Fruit fly (Drosophila melanogaster) whole organism, prepupa: Measurements from ENCODE around the gene Tsp97E.

Source experiments
- Blimp-1 ChIP-seq: fragments of 200-800 bp; sonication (Bioruptor generic); optimal IDR thresholded peaks from 3 replicates; lab custom pipeline; 2017; ENCODE audit warnings: missing biosample characterization, missing genetic modification characterization, mild to moderate bottlenecking, moderate library complexity, missing genetic modification reagents
- CG10669 ChIP-seq: fragments of 200-800 bp; sonication (Bioruptor generic); optimal IDR thresholded peaks from 3 replicates; lab custom pipeline; 2018; ENCODE audit warnings: missing biosample characterization, mild to moderate bottlenecking, missing genetic modification characterization, moderate library complexity
- CG11294 ChIP-seq: fragments of 200-800 bp; sonication (Bioruptor generic); IDR thresholded peaks from 2 replicates; pipeline ENCODE4 v1.3.6; 2022; ENCODE audit warnings: missing biosample characterization, missing genetic modification characterization
- CG11762 ChIP-seq: fragments of 200-800 bp; sonication (Bioruptor generic); optimal IDR thresholded peaks from 3 replicates; lab custom pipeline; 2016; ENCODE audit warnings: missing biosample characterization, missing genetic modification characterization; ENCODE audit not compliant: insufficient read depth
- CG11902 ChIP-seq: fragments of 200-800 bp; sonication (Bioruptor generic); optimal IDR thresholded peaks from 3 replicates; lab custom pipeline; 2016; ENCODE audit warnings: missing biosample characterization, missing genetic modification characterization
- CG15336 ChIP-seq: fragments of 200-800 bp; sonication (Bioruptor generic); IDR thresholded peaks from 2 replicates; pipeline ENCODE4 v1.3.6; 2022; ENCODE audit warnings: missing biosample characterization, missing genetic modification characterization
- CG1621 ChIP-seq: fragments of 200-800 bp; sonication (Bioruptor generic); optimal IDR thresholded peaks from 3 replicates; lab custom pipeline; 2018; ENCODE audit warnings: missing biosample characterization, mild to moderate bottlenecking, missing genetic modification characterization
- CG16779 ChIP-seq: fragments of 200-800 bp; sonication (Bioruptor generic); optimal IDR thresholded peaks from 3 replicates; lab custom pipeline; 2017; ENCODE audit warnings: missing biosample characterization, mild to moderate bottlenecking, missing genetic modification characterization
- CG3032 ChIP-seq: fragments of 200-800 bp; optimal IDR thresholded peaks from 2 replicates; lab custom pipeline; 2019; ENCODE audit warnings: missing biosample characterization, mild to moderate bottlenecking, missing genetic modification characterization, moderate library complexity
- CG32006 ChIP-seq: fragments of 200-800 bp; sonication (Bioruptor generic); optimal IDR thresholded peaks from 3 replicates; lab custom pipeline; 2017; ENCODE audit warnings: missing biosample characterization, mild to moderate bottlenecking, missing genetic modification characterization
- CG34406 ChIP-seq: fragments of 200-800 bp; sonication (Bioruptor generic); optimal IDR thresholded peaks from 3 replicates; lab custom pipeline; 2016; ENCODE audit warnings: missing biosample characterization, missing genetic modification characterization
- CG3919 ChIP-seq: fragments of 200-800 bp; sonication (Bioruptor generic); optimal IDR thresholded peaks from 3 replicates; lab custom pipeline; 2016; ENCODE audit warnings: missing biosample characterization, missing genetic modification characterization
- CG4318 ChIP-seq: fragments of 200-800 bp; sonication (Bioruptor generic); optimal IDR thresholded peaks from 3 replicates; lab custom pipeline; 2017; ENCODE audit warnings: missing biosample characterization, mild to moderate bottlenecking, missing genetic modification characterization
- CG6276 ChIP-seq: fragments of 200-800 bp; sonication (Bioruptor generic); optimal IDR thresholded peaks from 2 replicates; lab custom pipeline; 2017; ENCODE audit warnings: missing biosample characterization, mild to moderate bottlenecking, missing genetic modification characterization
- CG6792 ChIP-seq: fragments of 200-800 bp; sonication (Bioruptor generic); optimal IDR thresholded peaks from 3 replicates; lab custom pipeline; 2016; ENCODE audit warnings: missing biosample characterization, missing genetic modification characterization
- CG6808 ChIP-seq: fragments of 200-800 bp; sonication (Bioruptor generic); optimal IDR thresholded peaks from 3 replicates; lab custom pipeline; 2017; ENCODE audit warnings: missing biosample characterization, missing genetic modification characterization, mild to moderate bottlenecking, moderate library complexity, missing genetic modification reagents
- CG6854 ChIP-seq: fragments of 200-800 bp; sonication (Bioruptor generic); optimal IDR thresholded peaks from 2 replicates; lab custom pipeline; 2017; ENCODE audit warnings: missing biosample characterization, mild to moderate bottlenecking, missing genetic modification characterization
- CG7368 ChIP-seq: fragments of 200-800 bp; sonication (Bioruptor generic); optimal IDR thresholded peaks from 3 replicates; lab custom pipeline; 2016; ENCODE audit warnings: missing biosample characterization, missing genetic modification characterization
- CG8119 ChIP-seq: fragments of 200-800 bp; sonication (Bioruptor generic); IDR thresholded peaks from 3 replicates; pipeline ENCODE4 v1.3.6; 2022; ENCODE audit warnings: missing biosample characterization, missing genetic modification characterization
- CG8319 ChIP-seq: fragments of 200-800 bp; sonication (Bioruptor generic); optimal IDR thresholded peaks from 3 replicates; lab custom pipeline; 2016; ENCODE audit warnings: missing biosample characterization, missing genetic modification characterization
- CG8632 ChIP-seq: fragments of 200-800 bp; sonication (Bioruptor generic); optimal IDR thresholded peaks from 3 replicates; lab custom pipeline; 2016; ENCODE audit warnings: missing biosample characterization, missing genetic modification characterization
- CG9139 ChIP-seq: fragments of 200-800 bp; sonication (Bioruptor generic); optimal IDR thresholded peaks from 3 replicates; lab custom pipeline; 2017; ENCODE audit warnings: missing biosample characterization, mild to moderate bottlenecking, missing genetic modification characterization
- Eip75B ChIP-seq: fragments of 200-800 bp; sonication (Bioruptor generic); optimal IDR thresholded peaks from 3 replicates; lab custom pipeline; 2016; ENCODE audit warnings: missing biosample characterization, missing genetic modification characterization
- Eip78C ChIP-seq: fragments of 200-800 bp; sonication (Bioruptor generic); peaks from one replicate; lab custom pipeline; 2016; ENCODE audit warnings: missing biosample characterization, missing genetic modification characterization
- Eip93F ChIP-seq: fragments of 200-800 bp; sonication (Bioruptor generic); optimal IDR thresholded peaks from 2 replicates; lab custom pipeline; 2016; ENCODE audit warnings: missing biosample characterization, mild to moderate bottlenecking, missing genetic modification characterization
- Ets21C ChIP-seq: fragments of 200-800 bp; sonication (Bioruptor generic); optimal IDR thresholded peaks from 3 replicates; lab custom pipeline; 2016; ENCODE audit warnings: missing biosample characterization, missing genetic modification characterization
- Gug ChIP-seq: fragments of 200-800 bp; sonication (Bioruptor generic); IDR thresholded peaks from 2 replicates; pipeline ENCODE4 v1.3.6; 2022; ENCODE audit warnings: missing biosample characterization, missing genetic modification characterization
- Hr39 ChIP-seq: fragments of 200-800 bp; sonication (Bioruptor generic); optimal IDR thresholded peaks from 2 replicates; lab custom pipeline; 2016; ENCODE audit warnings: missing biosample characterization, missing genetic modification characterization
- Lpt ChIP-seq: fragments of 200-800 bp; sonication (Bioruptor generic); optimal IDR thresholded peaks from 3 replicates; lab custom pipeline; 2016; ENCODE audit warnings: missing biosample characterization, missing genetic modification characterization
- Smox ChIP-seq: fragments of 200-800 bp; sonication (Bioruptor generic); optimal IDR thresholded peaks from 3 replicates; lab custom pipeline; 2016; ENCODE audit warnings: missing biosample characterization, missing genetic modification characterization
- Sox102F ChIP-seq: fragments of 200-800 bp; sonication (Bioruptor generic); optimal IDR thresholded peaks from 2 replicates; lab custom pipeline; 2016; ENCODE audit warnings: missing biosample characterization, mild to moderate bottlenecking, missing genetic modification characterization
- Sox14 ChIP-seq: fragments of 200-800 bp; sonication (Bioruptor generic); optimal IDR thresholded peaks from 3 replicates; lab custom pipeline; 2016; ENCODE audit warnings: missing biosample characterization, missing genetic modification characterization
- acj6 ChIP-seq: fragments of 200-800 bp; sonication (Bioruptor generic); optimal IDR thresholded peaks from 3 replicates; lab custom pipeline; 2016; ENCODE audit warnings: missing biosample characterization, missing genetic modification characterization
- cyc ChIP-seq: fragments of 200-800 bp; sonication (Bioruptor generic); optimal IDR thresholded peaks from 3 replicates; lab custom pipeline; 2016; ENCODE audit warnings: missing biosample characterization, missing genetic modification characterization
- dac ChIP-seq: fragments of 200-800 bp; sonication (Bioruptor generic); optimal IDR thresholded peaks from 2 replicates; lab custom pipeline; 2017; ENCODE audit warnings: missing biosample characterization, mild to moderate bottlenecking, missing genetic modification characterization
- dsx ChIP-seq: fragments of 200-800 bp; optimal IDR thresholded peaks from 3 replicates; lab custom pipeline; 2019; ENCODE audit warnings: missing biosample characterization, mild to moderate bottlenecking, missing genetic modification characterization, moderate library complexity; ENCODE audit not compliant: poor library complexity, severe bottlenecking
- eg ChIP-seq: fragments of 200-800 bp; sonication (Bioruptor generic); IDR thresholded peaks from 3 replicates; pipeline ENCODE4 v1.3.6; 2022; ENCODE audit warnings: missing biosample characterization, missing genetic modification characterization
- esn ChIP-seq: fragments of 200-800 bp; sonication (Bioruptor generic); optimal IDR thresholded peaks from 2 replicates; lab custom pipeline; 2016; ENCODE audit warnings: missing biosample characterization, mild to moderate bottlenecking, missing genetic modification characterization, moderate library complexity
- fd59A ChIP-seq: fragments of 200-800 bp; sonication (Bioruptor generic); optimal IDR thresholded peaks from 2 replicates; lab custom pipeline; 2017; ENCODE audit warnings: missing biosample characterization, mild to moderate bottlenecking, missing genetic modification characterization, missing genetic modification reagents
- fd85E ChIP-seq: fragments of 200-800 bp; sonication (Bioruptor generic); optimal IDR thresholded peaks from 3 replicates; lab custom pipeline; 2016; ENCODE audit warnings: missing biosample characterization, missing genetic modification characterization
- fkh ChIP-seq: fragments of 200-800 bp; sonication (Bioruptor generic); optimal IDR thresholded peaks from 3 replicates; lab custom pipeline; 2017; ENCODE audit warnings: missing biosample characterization, mild to moderate bottlenecking, missing genetic modification characterization, moderate library complexity
- lz ChIP-seq: fragments of 200-800 bp; sonication (Bioruptor generic); optimal IDR thresholded peaks from 3 replicates; lab custom pipeline; 2016; ENCODE audit warnings: missing biosample characterization, missing genetic modification characterization
- net ChIP-seq: fragments of 200-800 bp; sonication (Bioruptor generic); optimal IDR thresholded peaks from 3 replicates; lab custom pipeline; 2016; ENCODE audit warnings: missing biosample characterization, missing genetic modification characterization
- pdm3 ChIP-seq: fragments of 200-800 bp; sonication (Bioruptor generic); optimal IDR thresholded peaks from 3 replicates; lab custom pipeline; 2016; ENCODE audit warnings: missing biosample characterization, missing genetic modification characterization
- salr ChIP-seq, 2 experiments: fragments of 200-800 bp; sonication (Bioruptor generic); optimal IDR thresholded peaks; 3 replicates each; lab custom pipeline; 2016 to 2018; ENCODE audit warnings: missing biosample characterization in 2 of 2, missing genetic modification characterization in 2 of 2, mild to moderate bottlenecking in 1 of 2
- ss ChIP-seq, 2 experiments: fragments of 200-800 bp; sonication (Bioruptor generic); optimal IDR thresholded peaks; 2 replicates in 1 of 2; 3 replicates in 1 of 2; lab custom pipeline; 2017 to 2018; ENCODE audit warnings: mild to moderate bottlenecking in 2 of 2, missing biosample characterization in 2 of 2, missing genetic modification characterization in 2 of 2, moderate library complexity in 1 of 2
- svp ChIP-seq: fragments of 200-800 bp; sonication (Bioruptor generic); peaks from one replicate; lab custom pipeline; 2016; ENCODE audit warnings: missing biosample characterization, missing genetic modification characterization
- topi ChIP-seq: fragments of 200-800 bp; sonication (Bioruptor generic); optimal IDR thresholded peaks from 3 replicates; lab custom pipeline; 2016; ENCODE audit warnings: missing biosample characterization, missing genetic modification characterization
- vri ChIP-seq: fragments of 200-800 bp; sonication (Bioruptor generic); optimal IDR thresholded peaks from 3 replicates; lab custom pipeline; 2016; ENCODE audit warnings: missing biosample characterization, mild to moderate bottlenecking, missing genetic modification characterization

Gene Tsp97E

DNA sequence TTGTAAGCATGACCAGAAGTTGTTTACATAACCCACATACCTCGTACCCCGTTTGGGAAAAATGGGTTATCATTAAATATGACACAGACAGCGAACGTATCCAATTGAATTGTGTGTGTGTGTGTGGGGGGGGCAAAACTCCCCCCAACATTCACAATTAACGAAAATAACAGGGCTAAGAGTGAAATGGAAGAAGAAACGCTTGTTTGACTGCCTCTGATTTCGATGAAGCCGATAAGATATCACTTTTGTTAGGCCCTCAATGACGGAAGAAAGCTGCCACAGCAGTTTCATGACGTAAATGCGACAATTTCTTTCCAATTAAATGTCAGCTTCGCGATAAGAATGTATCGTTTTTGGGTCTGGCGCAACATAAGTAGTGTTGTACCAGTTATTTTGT, 30.7 kb downstream of the Tsp97E start:
- no peak for TF ChIP-seq CG16779 (tag; lab: Kevin White, UChicago)
- peak; percentile 42 for TF ChIP-seq Eip78C (GFP tag; lab: Kevin White, UChicago)
- peak; percentile 23 for TF ChIP-seq CG6854
- peak; percentile 46 for TF ChIP-seq fkh (GFP tag; lab: Kevin White, UChicago)

DNA sequence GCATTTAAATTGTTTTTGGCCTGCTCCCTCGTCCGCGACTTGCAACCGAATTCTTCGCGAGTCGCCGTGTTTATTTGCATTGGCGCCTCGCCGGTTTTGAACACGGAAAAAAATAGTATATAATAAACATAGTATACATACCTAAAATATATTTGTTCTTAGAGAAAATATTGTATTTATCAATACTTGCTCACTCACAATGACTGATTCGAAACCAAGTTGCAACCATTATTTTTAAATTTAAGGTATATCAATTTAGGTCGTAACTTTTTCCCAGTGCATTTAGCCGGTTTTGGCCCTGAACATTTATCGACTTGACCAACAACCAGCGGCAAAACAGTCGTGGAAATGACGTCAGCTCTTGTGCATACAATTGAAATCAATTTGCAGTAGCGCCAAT, 36.2 kb downstream of the Tsp97E start:
- peak; percentile 93 for TF ChIP-seq esn (GFP tag; lab: Kevin White, UChicago)
- peak; percentile 85 for TF ChIP-seq Sox14
- peak; percentile 73 for TF ChIP-seq CG11902
- TF ChIP-seq acj6 (GFP tag; lab: Kevin White, UChicago) = peak; percentile 92
- no peak for TF ChIP-seq fkh (GFP tag; lab: Kevin White, UChicago)
- TF ChIP-seq Ets21C = peak; percentile 63
- peak; percentile 79 for TF ChIP-seq CG10669
- TF ChIP-seq CG6792 (GFP tag; lab: Kevin White, UChicago) = peak; percentile 87
- TF ChIP-seq CG32006 = peak; percentile 94
- TF ChIP-seq fd85E (GFP tag; lab: Kevin White, UChicago) = peak; percentile 58
- TF ChIP-seq CG16779 (tag; lab: Kevin White, UChicago) = peak; percentile 53
- peak; percentile 96 for TF ChIP-seq CG34406
- peak; percentile 75 for TF ChIP-seq dac (GFP tag; lab: Kevin White, UChicago)
- TF ChIP-seq CG6854 = peak; percentile 91
- peak; percentile 84 for TF ChIP-seq Hr39 (GFP tag; lab: Kevin White, UChicago)
- TF ChIP-seq CG11762 (GFP tag; lab: Kevin White, UChicago) = peak; percentile 71
- TF ChIP-seq fd59A = peak; percentile 81
- peak; percentile 84 for TF ChIP-seq dsx
- peak; percentile 77 for TF ChIP-seq CG11294
- peak; percentile 93 for TF ChIP-seq eg (GFP tag; lab: Robert Waterston, UW)
- TF ChIP-seq CG6808 = peak; percentile 79
- TF ChIP-seq Sox102F (GFP tag; lab: Kevin White, UChicago) = peak; percentile 94
- TF ChIP-seq Gug = peak; percentile 84
- peak; percentile 83 for TF ChIP-seq CG8319 (GFP tag; lab: Kevin White, UChicago)
- peak; percentile 79 for TF ChIP-seq cyc
- TF ChIP-seq topi (GFP tag; lab: Kevin White, UChicago) = peak; percentile 87
- peak; percentile 85 for TF ChIP-seq CG7368
- peak; percentile 82 for TF ChIP-seq CG1621 (tag; lab: Kevin White, UChicago)
- TF ChIP-seq lz (GFP tag; lab: Kevin White, UChicago) = peak; percentile 80
- peak; percentile 88 for TF ChIP-seq pdm3 (GFP tag; lab: Kevin White, UChicago)
- peak; percentile 82 for TF ChIP-seq CG4318
- peak; percentile 80 for TF ChIP-seq Blimp-1 (GFP tag; lab: Kevin White, UChicago)
- TF ChIP-seq CG3032 (tag; lab: Kevin White, UChicago) = peak; percentile 73
- TF ChIP-seq vri (GFP tag; lab: Kevin White, UChicago) = peak; percentile 91
- peak; percentile 95 for TF ChIP-seq Eip78C (GFP tag; lab: Kevin White, UChicago)
- peak; percentile 90 for TF ChIP-seq Smox (GFP tag; lab: Kevin White, UChicago)
- TF ChIP-seq ss (GFP tag; optimal IDR thresholded peaks at IDR 0.05; lab: Kevin White, UChicago) = peak; percentile 72 to 84
- TF ChIP-seq svp (GFP tag; lab: Kevin White, UChicago) = peak; percentile 86
- TF ChIP-seq Eip75B (GFP tag; lab: Kevin White, UChicago) = peak; percentile 70
- TF ChIP-seq CG8119 (GFP tag; lab: Robert Waterston, UW) = peak; percentile 97
- TF ChIP-seq net (GFP tag; lab: Kevin White, UChicago) = peak; percentile 94
- TF ChIP-seq Lpt (GFP tag; lab: Kevin White, UChicago) = peak; percentile 87
- peak; percentile 97 for TF ChIP-seq CG15336 (GFP tag; lab: Robert Waterston, UW)
- peak; percentile 61 to 90 for TF ChIP-seq salr (GFP tag; optimal IDR thresholded peaks at IDR 0.05; lab: Kevin White, UChicago)
- TF ChIP-seq CG9139 (GFP tag; lab: Kevin White, UChicago) = peak; percentile 52
- TF ChIP-seq CG8632 = peak; percentile 95
- TF ChIP-seq CG3919 (GFP tag; lab: Kevin White, UChicago) = peak; percentile 92
- TF ChIP-seq CG6276 (GFP tag; lab: Kevin White, UChicago) = peak; percentile 93
- peak; percentile 11 for TF ChIP-seq Eip93F (GFP tag; lab: Kevin White, UChicago)
